Fruit fly (Drosophila melanogaster) whole organism, embryonic: ENCODE measurements around the gene blot.
A peak's percentile ranks its signal among the peaks of the same experiment; 100 is the strongest.

Experiments
- Asciz ChIP-seq: fragments of 200-800 bp; sonication (Bioruptor generic); optimal IDR thresholded peaks from 2 replicates; lab custom pipeline; 2017; ENCODE audit warnings: missing biosample characterization, mild to moderate bottlenecking, missing genetic modification characterization, missing genetic modification reagents
- Atf-2 ChIP-seq: fragments of 200-800 bp; sonication (Bioruptor generic); optimal IDR thresholded peaks from 2 replicates; lab custom pipeline; 2016; ENCODE audit warnings: missing biosample characterization, missing genetic modification characterization
- CG10654 ChIP-seq: fragments of 200-800 bp; sonication (Bioruptor generic); optimal IDR thresholded peaks from 2 replicates; lab custom pipeline; 2016; ENCODE audit warnings: missing biosample characterization, missing genetic modification characterization
- CG11504 ChIP-seq: fragments of 200-800 bp; sonication (Bioruptor generic); optimal IDR thresholded peaks from 3 replicates; lab custom pipeline; 2019; ENCODE audit warnings: missing biosample characterization, mild to moderate bottlenecking, missing genetic modification characterization, moderate library complexity
- CG12769 ChIP-seq: fragments of 200-800 bp; sonication (Bioruptor generic); optimal IDR thresholded peaks from 2 replicates; lab custom pipeline; 2019; ENCODE audit warnings: missing biosample characterization, mild to moderate bottlenecking, missing genetic modification characterization, moderate library complexity
- CG14441 ChIP-seq: fragments of 200-800 bp; sonication (Bioruptor generic); IDR thresholded peaks from 2 replicates; pipeline ENCODE4 v1.3.6; 2022; ENCODE audit warnings: missing biosample characterization, missing genetic modification characterization
- CG17385 ChIP-seq: fragments of 200-800 bp; sonication (Bioruptor generic); optimal IDR thresholded peaks from 3 replicates; lab custom pipeline; 2018; ENCODE audit warnings: missing biosample characterization, mild to moderate bottlenecking, missing genetic modification characterization
- CG34376 ChIP-seq: fragments of 200-800 bp; sonication (Bioruptor generic); optimal IDR thresholded peaks from 2 replicates; lab custom pipeline; 2018; ENCODE audit warnings: missing biosample characterization, mild to moderate bottlenecking, missing genetic modification characterization
- CG4360 ChIP-seq: fragments of 200-800 bp; sonication (Bioruptor generic); IDR thresholded peaks from 2 replicates; pipeline ENCODE4 v1.3.6; 2022; ENCODE audit warnings: missing biosample characterization, missing genetic modification characterization
- CG4617 ChIP-seq: fragments of 200-800 bp; sonication (Bioruptor generic); optimal IDR thresholded peaks from 3 replicates; lab custom pipeline; 2016; ENCODE audit warnings: missing biosample characterization, missing genetic modification characterization, borderline replicate concordance
- CG5180 ChIP-seq: fragments of 200-800 bp; sonication (Bioruptor generic); optimal IDR thresholded peaks from 3 replicates; lab custom pipeline; 2017; ENCODE audit warnings: missing biosample characterization, missing genetic modification characterization, mild to moderate bottlenecking, moderate library complexity, missing genetic modification reagents
- CG5245 ChIP-seq: fragments of 200-800 bp; sonication (Bioruptor generic); optimal IDR thresholded peaks from 3 replicates; lab custom pipeline; 2016; ENCODE audit warnings: missing biosample characterization, missing genetic modification characterization
- CG6683 ChIP-seq: fragments of 200-800 bp; sonication (Bioruptor generic); optimal IDR thresholded peaks from 2 replicates; lab custom pipeline; 2017; ENCODE audit warnings: missing biosample characterization, mild to moderate bottlenecking, missing genetic modification characterization, missing genetic modification reagents
- CG7372 ChIP-seq: fragments of 200-800 bp; sonication (Bioruptor generic); IDR thresholded peaks from 2 replicates; pipeline ENCODE4 v1.3.6; 2022; ENCODE audit warnings: missing biosample characterization, missing genetic modification characterization
- CG7556 ChIP-seq: fragments of 200-800 bp; sonication (Bioruptor generic); optimal IDR thresholded peaks from 2 replicates; lab custom pipeline; 2017; ENCODE audit warnings: missing biosample characterization, mild to moderate bottlenecking, missing genetic modification characterization
- CG8478 ChIP-seq: fragments of >200 bp; optimal IDR thresholded peaks from 2 replicates; lab custom pipeline; 2018
- CG9817 ChIP-seq: fragments of 200-800 bp; sonication (Bioruptor generic); optimal IDR thresholded peaks from 2 replicates; lab custom pipeline; 2018; ENCODE audit warnings: missing biosample characterization, mild to moderate bottlenecking, missing genetic modification characterization, moderate library complexity
- CoRest ChIP-seq: fragments of 200-800 bp; sonication (Bioruptor generic); optimal IDR thresholded peaks from 3 replicates; lab custom pipeline; 2018; ENCODE audit warnings: missing biosample characterization, mild to moderate bottlenecking, missing genetic modification characterization, moderate library complexity
- D19A ChIP-seq: fragments of 200-800 bp; optimal IDR thresholded peaks from 3 replicates; lab custom pipeline; 2019; ENCODE audit warnings: missing biosample characterization, mild to moderate bottlenecking, missing genetic modification characterization, moderate library complexity
- Dek ChIP-seq: fragments of 200-800 bp; sonication (Bioruptor generic); optimal IDR thresholded peaks from 3 replicates; lab custom pipeline; 2019; ENCODE audit warnings: missing biosample characterization, mild to moderate bottlenecking, missing genetic modification characterization, moderate library complexity
- Doc2 ChIP-seq: fragments of 200-800 bp; sonication (Bioruptor generic); IDR thresholded peaks from 2 replicates; pipeline ENCODE4 v1.3.6; 2022; ENCODE audit warnings: missing biosample characterization, missing genetic modification characterization
- HmgD ChIP-seq: fragments of 200-800 bp; sonication (Bioruptor generic); optimal IDR thresholded peaks from 3 replicates; lab custom pipeline; 2016; ENCODE audit warnings: missing biosample characterization, missing genetic modification characterization
- MTF-1 ChIP-seq: fragments of 200-800 bp; sonication (Bioruptor generic); optimal IDR thresholded peaks from 2 replicates; lab custom pipeline; 2018; ENCODE audit warnings: missing biosample characterization, mild to moderate bottlenecking, missing genetic modification characterization, borderline replicate concordance
- Med ChIP-seq: fragments of 200-800 bp; sonication (Bioruptor generic); peaks from one replicate; lab custom pipeline; 2016; ENCODE audit warnings: missing biosample characterization, missing genetic modification characterization, mild to moderate bottlenecking, inconsistent platforms, moderate library complexity
- NC2β ChIP-seq: fragments of 200-800 bp; sonication (Bioruptor generic); optimal IDR thresholded peaks from 2 replicates; lab custom pipeline; 2016; ENCODE audit warnings: missing biosample characterization, missing genetic modification characterization
- Sin3A ChIP-seq: fragments of >200 bp; optimal IDR thresholded peaks from 2 replicates; lab custom pipeline; 2018
- abd-A ChIP-seq: fragments of 200-800 bp; sonication (Bioruptor generic); optimal IDR thresholded peaks from 3 replicates; lab custom pipeline; 2019; ENCODE audit warnings: missing biosample characterization, mild to moderate bottlenecking, missing genetic modification characterization, moderate library complexity
- al ChIP-seq: fragments of 200-800 bp; sonication (Bioruptor generic); IDR thresholded peaks from 2 replicates; pipeline ENCODE4 v1.3.6; 2022; ENCODE audit warnings: missing biosample characterization, missing genetic modification characterization
- aop ChIP-seq: fragments of 200-800 bp; sonication (Bioruptor generic); IDR thresholded peaks from 2 replicates; pipeline ENCODE4 v1.3.6; 2022; ENCODE audit warnings: missing biosample characterization, missing genetic modification characterization
- ase ChIP-seq: fragments of 200-800 bp; sonication (Bioruptor generic); IDR thresholded peaks from 3 replicates; pipeline ENCODE4 v1.3.6; 2022; ENCODE audit warnings: missing biosample characterization, missing genetic modification characterization
- bsh ChIP-seq, 2 experiments: fragments of 200-800 bp; sonication (Bioruptor generic); optimal IDR thresholded peaks; 2 replicates each; lab custom pipeline; 2017 to 2018; ENCODE audit warnings: mild to moderate bottlenecking in 2 of 2, missing biosample characterization in 2 of 2, missing genetic modification characterization in 2 of 2, moderate library complexity in 1 of 2
- cg ChIP-seq: fragments of 200-800 bp; sonication (Bioruptor generic); optimal IDR thresholded peaks from 3 replicates; lab custom pipeline; 2019; ENCODE audit warnings: missing biosample characterization, mild to moderate bottlenecking, missing genetic modification characterization, moderate library complexity
- crol ChIP-seq: fragments of 200-800 bp; sonication (Bioruptor generic); IDR thresholded peaks from 2 replicates; pipeline ENCODE4 v1.3.6; 2022; ENCODE audit warnings: missing biosample characterization, missing genetic modification characterization
- ewg ChIP-seq: fragments of 200-800 bp; sonication (Bioruptor generic); optimal IDR thresholded peaks from 3 replicates; lab custom pipeline; 2017; ENCODE audit warnings: mild to moderate bottlenecking, missing biosample characterization, missing genetic modification reagents, missing genetic modification characterization
- gfzf ChIP-seq: fragments of 200-800 bp; sonication (Bioruptor generic); optimal IDR thresholded peaks from 2 replicates; lab custom pipeline; 2016; ENCODE audit warnings: missing biosample characterization, mild to moderate bottlenecking, missing genetic modification characterization, moderate library complexity
- hbn ChIP-seq: fragments of 200-800 bp; sonication (Bioruptor generic); IDR thresholded peaks from 2 replicates; pipeline ENCODE4 v1.3.6; 2022; ENCODE audit warnings: missing biosample characterization, missing genetic modification characterization; ENCODE audit not compliant: partially characterized antibody
- insv ChIP-seq, 2 experiments: fragments of 200-800 bp; sonication (Bioruptor generic); optimal IDR thresholded peaks; 3 replicates each; lab custom pipeline; 2016 to 2018; ENCODE audit warnings: missing biosample characterization in 2 of 2, missing genetic modification characterization in 2 of 2
- mam ChIP-seq: fragments of 200-800 bp; sonication (Bioruptor generic); optimal IDR thresholded peaks from 3 replicates; lab custom pipeline; 2016; ENCODE audit warnings: missing biosample characterization, missing genetic modification characterization
- oc ChIP-seq: fragments of 200-800 bp; sonication (Bioruptor generic); optimal IDR thresholded peaks from 2 replicates; lab custom pipeline; 2018; ENCODE audit warnings: missing biosample characterization, mild to moderate bottlenecking, missing genetic modification characterization, moderate library complexity
- onecut ChIP-seq: fragments of 200-800 bp; sonication (Bioruptor generic); IDR thresholded peaks from 2 replicates; pipeline ENCODE4 v1.3.6; 2022; ENCODE audit warnings: missing biosample characterization, missing genetic modification characterization
- pita ChIP-seq: fragments of 200-800 bp; sonication (Bioruptor generic); optimal IDR thresholded peaks from 2 replicates; lab custom pipeline; 2017; ENCODE audit warnings: missing biosample characterization, mild to moderate bottlenecking, missing genetic modification characterization
- pnt ChIP-seq: fragments of 200-800 bp; sonication (Bioruptor generic); optimal IDR thresholded peaks from 3 replicates; lab custom pipeline; 2016; ENCODE audit warnings: missing biosample characterization, missing genetic modification characterization
- pros ChIP-seq: fragments of 200-800 bp; sonication (Bioruptor generic); optimal IDR thresholded peaks from 3 replicates; lab custom pipeline; 2019; ENCODE audit warnings: missing biosample characterization, mild to moderate bottlenecking, missing genetic modification characterization, moderate library complexity
- sens ChIP-seq: fragments of 200-800 bp; sonication (Bioruptor generic); peaks from one replicate; lab custom pipeline; 2016; ENCODE audit warnings: missing biosample characterization, missing genetic modification characterization
- stwl ChIP-seq: fragments of 200-800 bp; sonication (Bioruptor generic); optimal IDR thresholded peaks from 3 replicates; lab custom pipeline; 2018; ENCODE audit warnings: missing biosample characterization, mild to moderate bottlenecking, missing genetic modification characterization, moderate library complexity
- tgo ChIP-seq: fragments of 200-800 bp; sonication (Bioruptor generic); IDR thresholded peaks from 3 replicates; pipeline ENCODE4 v1.3.6; 2022; ENCODE audit warnings: missing biosample characterization, missing genetic modification characterization
- tio ChIP-seq: fragments of 200-800 bp; sonication (Bioruptor generic); optimal IDR thresholded peaks from 2 replicates; lab custom pipeline; 2017; ENCODE audit warnings: missing biosample characterization, missing genetic modification characterization, inconsistent platforms
- toy ChIP-seq: fragments of 200-800 bp; sonication (Bioruptor generic); IDR thresholded peaks from 2 replicates; pipeline ENCODE4 v1.3.6; 2022; ENCODE audit warnings: missing biosample characterization, missing genetic modification characterization
- tx ChIP-seq: fragments of 200-800 bp; sonication (Bioruptor generic); optimal IDR thresholded peaks from 2 replicates; lab custom pipeline; 2016; ENCODE audit warnings: missing biosample characterization, missing genetic modification characterization
- wdn ChIP-seq: fragments of 200-800 bp; sonication (Bioruptor generic); IDR thresholded peaks from 2 replicates; pipeline ENCODE4 v1.3.6; 2022; ENCODE audit warnings: missing biosample characterization, missing genetic modification characterization
- yki ChIP-seq: fragments of >200 bp; optimal IDR thresholded peaks from 3 replicates; lab custom pipeline; 2018
- zf30C ChIP-seq: fragments of 200-800 bp; sonication (Bioruptor generic); optimal IDR thresholded peaks from 3 replicates; lab custom pipeline; 2018; ENCODE audit warnings: missing biosample characterization, mild to moderate bottlenecking, missing genetic modification characterization

The blot gene

DNA sequence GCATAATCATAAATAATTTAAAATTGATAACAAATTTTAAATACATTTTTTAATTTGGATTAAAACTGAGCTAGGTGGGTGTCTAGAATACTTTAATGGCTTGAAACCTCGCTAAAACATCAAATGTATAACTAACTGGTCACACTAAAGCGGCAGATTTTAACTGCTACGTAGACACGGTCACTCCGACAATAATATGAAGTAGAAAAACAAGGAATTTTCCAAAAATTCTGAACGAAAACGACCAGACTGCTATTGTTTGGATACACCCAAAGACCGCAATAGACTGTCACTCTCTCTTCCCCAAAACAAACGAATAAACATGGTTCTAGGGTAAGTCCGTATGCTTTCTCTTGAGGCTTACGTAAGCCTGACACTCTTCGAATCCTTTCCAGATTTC, 44.5 kb upstream of the blot start, which contains the start of gene QIL1 (continued):
- TF ChIP-seq CG8478 (lab: Kevin White, UChicago) (no peak), pros (no peak), ase (GFP tag; lab: Robert Waterston, UW) (no peak), HmgD (GFP tag; lab: Kevin White, UChicago) (no peak), CoRest (tag; lab: Kevin White, UChicago) (peak; percentile 42), pita (GFP tag; lab: Kevin White, UChicago) (peak; percentile 89), stwl (tag; lab: Kevin White, UChicago) (peak; percentile 85), insv (GFP tag; optimal IDR thresholded peaks at IDR 0.05; lab: Kevin White, UChicago) (no peak), CG17385 (GFP tag; lab: Kevin White, UChicago) (no peak), CG12769 (tag; lab: Kevin White, UChicago) (peak; percentile 9), CG14441 (GFP tag; lab: Robert Waterston, UW) (no peak), zf30C (GFP tag; lab: Kevin White, UChicago) (no peak), gfzf (GFP tag; lab: Kevin White, UChicago) (peak; percentile 94), CG4617 (GFP tag; lab: Kevin White, UChicago) (peak; percentile 90), pnt (GFP tag; lab: Kevin White, UChicago) (no peak), hbn (no peak), CG6683 (GFP tag; lab: Kevin White, UChicago) (no peak), CG5180 (GFP tag; lab: Kevin White, UChicago) (no peak)

DNA sequence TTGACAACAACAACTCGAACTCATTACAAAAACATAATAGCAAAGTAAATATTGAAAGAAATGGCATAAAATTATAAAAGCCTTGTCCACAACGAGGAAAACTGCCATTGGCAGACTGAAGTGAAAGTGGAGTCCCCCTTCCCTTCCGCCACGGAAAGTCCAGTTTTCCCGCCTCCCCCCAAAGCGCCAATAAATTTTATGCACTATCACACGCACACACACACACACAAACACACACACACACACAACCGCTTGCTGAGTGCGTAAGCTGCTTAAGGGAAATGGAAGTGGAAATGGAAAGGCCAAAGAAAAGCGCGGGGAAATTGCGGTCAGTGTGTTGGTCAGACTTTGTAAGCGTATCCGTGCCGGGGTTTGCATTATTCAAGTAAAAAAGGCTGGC, 41.2 kb upstream of the blot start:
- TF ChIP-seq Asciz (GFP tag; lab: Kevin White, UChicago) (no peak), tgo (no peak), wdn (GFP tag; lab: Robert Waterston, UW) (no peak), D19A (no peak), Dek (no peak), cg (peak; percentile 43), CG11504 (no peak), Atf-2 (GFP tag; lab: Kevin White, UChicago) (no peak), yki (lab: Kevin White, UChicago) (no peak), CG5245 (GFP tag; lab: Kevin White, UChicago) (no peak), crol (GFP tag; lab: Robert Waterston, UW) (0 out of 2 replicates have a peak, but pooled peaks have one; percentile 14), CG7372 (GFP tag; lab: Robert Waterston, UW) (no peak), toy (no peak), tx (GFP tag; lab: Kevin White, UChicago) (no peak), MTF-1 (no peak), CG9817 (no peak), ewg (GFP tag; lab: Kevin White, UChicago) (no peak), CG34376 (GFP tag; lab: Kevin White, UChicago) (no peak), CG4360 (GFP tag; lab: Robert Waterston, UW) (no peak), Med (GFP tag; lab: Kevin White, UChicago) (peak; percentile 55), Doc2 (GFP tag; lab: Robert Waterston, UW) (no peak), oc (tag; lab: Kevin White, UChicago) (peak; percentile 15), pros (no peak), onecut (GFP tag; lab: Robert Waterston, UW) (no peak), al (GFP tag; lab: Robert Waterston, UW) (no peak), abd-A (tag; lab: Kevin White, UChicago) (peak; percentile 57), Sin3A (no peak), sens (no peak), mam (GFP tag; lab: Kevin White, UChicago) (no peak), NC2β (GFP tag; lab: Kevin White, UChicago) (no peak), bsh (GFP tag; optimal IDR thresholded peaks at IDR 0.05; lab: Kevin White, UChicago) (no peak), tio (GFP tag; lab: Kevin White, UChicago) (no peak), CG7556 (no peak), CG10654 (GFP tag; lab: Kevin White, UChicago) (no peak), aop (GFP tag; lab: Robert Waterston, UW) (no peak)
